Fruit fly (Drosophila melanogaster) whole organism, embryonic: Measurements from ENCODE around the gene bys.

ENCODE experiments used
- Atf6 ChIP-seq: fragments of 200-800 bp; sonication (Bioruptor generic); IDR thresholded peaks from 2 replicates; pipeline ENCODE4 v1.3.6; 2022; ENCODE audit warnings: missing biosample characterization, missing genetic modification characterization
- CG10462 ChIP-seq: fragments of 200-800 bp; sonication (Bioruptor generic); optimal IDR thresholded peaks from 2 replicates; lab custom pipeline; 2016; ENCODE audit warnings: missing biosample characterization, missing genetic modification characterization
- CG11456 ChIP-seq: fragments of 200-800 bp; sonication (Bioruptor generic); IDR thresholded peaks from 3 replicates; pipeline ENCODE4 v1.3.6; 2022; ENCODE audit warnings: missing biosample characterization, missing genetic modification characterization
- CG11723 ChIP-seq: fragments of 200-800 bp; sonication (Bioruptor generic); optimal IDR thresholded peaks from 2 replicates; lab custom pipeline; 2017; ENCODE audit warnings: missing biosample characterization, mild to moderate bottlenecking, missing genetic modification characterization
- CG12659 ChIP-seq: fragments of 200-800 bp; sonication (Bioruptor generic); optimal IDR thresholded peaks from 3 replicates; lab custom pipeline; 2017; ENCODE audit warnings: mild to moderate bottlenecking, missing biosample characterization, missing genetic modification reagents, missing genetic modification characterization
- CG13287 ChIP-seq: fragments of 200-800 bp; sonication (Bioruptor generic); IDR thresholded peaks from 2 replicates; pipeline ENCODE4 v1.3.6; 2022; ENCODE audit warnings: missing biosample characterization, missing genetic modification characterization; ENCODE audit not compliant: partially characterized antibody
- CG13296 ChIP-seq: fragments of 200-800 bp; sonication (Bioruptor generic); optimal IDR thresholded peaks from 3 replicates; lab custom pipeline; 2018; ENCODE audit warnings: missing biosample characterization, mild to moderate bottlenecking, missing genetic modification characterization
- CG15269 ChIP-seq: fragments of 200-800 bp; sonication (Bioruptor generic); optimal IDR thresholded peaks from 2 replicates; lab custom pipeline; 2018; ENCODE audit warnings: missing biosample characterization, mild to moderate bottlenecking, missing genetic modification characterization, moderate library complexity
- CG1529 ChIP-seq: fragments of 200-800 bp; sonication (Bioruptor generic); optimal IDR thresholded peaks from 3 replicates; lab custom pipeline; 2018; ENCODE audit warnings: missing biosample characterization, missing genetic modification characterization
- CG15514 ChIP-seq: fragments of 200-800 bp; sonication (Bioruptor generic); optimal IDR thresholded peaks from 3 replicates; lab custom pipeline; 2017; ENCODE audit warnings: missing biosample characterization, missing genetic modification characterization, mild to moderate bottlenecking, moderate library complexity, missing genetic modification reagents
- CG16813 ChIP-seq: fragments of 200-800 bp; sonication (Bioruptor generic); IDR thresholded peaks from 3 replicates; pipeline ENCODE4 v1.3.6; 2022; ENCODE audit warnings: missing biosample characterization, missing genetic modification characterization; ENCODE audit not compliant: partially characterized antibody
- CG18476 ChIP-seq: fragments of 200-800 bp; sonication (Bioruptor generic); optimal IDR thresholded peaks from 2 replicates; lab custom pipeline; 2016; ENCODE audit warnings: missing biosample characterization, mild to moderate bottlenecking, missing genetic modification characterization
- CG2120 ChIP-seq: fragments of 200-800 bp; sonication (Bioruptor generic); optimal IDR thresholded peaks from 3 replicates; lab custom pipeline; 2016; ENCODE audit warnings: missing biosample characterization, missing genetic modification characterization
- CG31365 ChIP-seq: fragments of 200-800 bp; sonication (Bioruptor generic); optimal IDR thresholded peaks from 2 replicates; lab custom pipeline; 2018; ENCODE audit warnings: missing biosample characterization, mild to moderate bottlenecking, missing genetic modification characterization
- CG4404 ChIP-seq: fragments of 200-800 bp; sonication (Bioruptor generic); IDR thresholded peaks from 2 replicates; pipeline ENCODE4 v1.3.6; 2022; ENCODE audit warnings: missing biosample characterization, missing genetic modification characterization
- CG6272 ChIP-seq: fragments of 200-800 bp; sonication (Bioruptor generic); IDR thresholded peaks from 2 replicates; pipeline ENCODE4 v1.3.6; 2022; ENCODE audit warnings: missing biosample characterization, missing genetic modification characterization
- CG7786 ChIP-seq: fragments of 200-800 bp; sonication (Bioruptor generic); optimal IDR thresholded peaks from 2 replicates; lab custom pipeline; 2016; ENCODE audit warnings: missing biosample characterization, missing genetic modification characterization
- CG7839 ChIP-seq: fragments of 200-800 bp; sonication (Bioruptor generic); optimal IDR thresholded peaks from 3 replicates; lab custom pipeline; 2018; ENCODE audit warnings: missing biosample characterization, mild to moderate bottlenecking, missing genetic modification characterization, moderate library complexity
- CG8944 ChIP-seq: fragments of 200-800 bp; sonication (Bioruptor generic); optimal IDR thresholded peaks from 3 replicates; lab custom pipeline; 2016; ENCODE audit warnings: missing biosample characterization, missing genetic modification characterization
- CoRest ChIP-seq: fragments of 200-800 bp; sonication (Bioruptor generic); optimal IDR thresholded peaks from 3 replicates; lab custom pipeline; 2018; ENCODE audit warnings: missing biosample characterization, mild to moderate bottlenecking, missing genetic modification characterization, moderate library complexity
- Deaf1 ChIP-seq: fragments of 200-800 bp; optimal IDR thresholded peaks from 3 replicates; lab custom pipeline; 2019; ENCODE audit warnings: missing biosample characterization, mild to moderate bottlenecking, missing genetic modification characterization, moderate library complexity
- Dek ChIP-seq: fragments of 200-800 bp; sonication (Bioruptor generic); optimal IDR thresholded peaks from 3 replicates; lab custom pipeline; 2019; ENCODE audit warnings: missing biosample characterization, mild to moderate bottlenecking, missing genetic modification characterization, moderate library complexity
- MBD-R2 ChIP-seq: fragments of 200-800 bp; sonication (Bioruptor generic); IDR thresholded peaks from 2 replicates; pipeline ENCODE4 v1.3.6; 2022; ENCODE audit warnings: missing biosample characterization, missing genetic modification characterization
- TFAM ChIP-seq: fragments of 200-800 bp; sonication (Bioruptor generic); optimal IDR thresholded peaks from 2 replicates; lab custom pipeline; 2017; ENCODE audit warnings: missing biosample characterization, missing genetic modification characterization, inconsistent platforms
- Trl ChIP-seq, 3 experiments: fragments of >200 bp in 2 of 3; fragments of 200-800 bp in 1 of 3; sonication (Bioruptor generic) in 1 of 3; optimal IDR thresholded peaks; 2 replicates in 1 of 3; 3 replicates in 2 of 3; lab custom pipeline; 2016 to 2017; ENCODE audit warnings: missing biosample characterization in 1 of 3, missing genetic modification characterization in 1 of 3
- aop ChIP-seq: fragments of 200-800 bp; sonication (Bioruptor generic); IDR thresholded peaks from 2 replicates; pipeline ENCODE4 v1.3.6; 2022; ENCODE audit warnings: missing biosample characterization, missing genetic modification characterization
- bigmax ChIP-seq: fragments of 200-800 bp; sonication (Bioruptor generic); optimal IDR thresholded peaks from 2 replicates; lab custom pipeline; 2018; ENCODE audit warnings: missing biosample characterization, mild to moderate bottlenecking, missing genetic modification characterization
- caup ChIP-seq: fragments of 200-800 bp; sonication (Bioruptor generic); optimal IDR thresholded peaks from 3 replicates; lab custom pipeline; 2017; ENCODE audit warnings: missing biosample characterization, mild to moderate bottlenecking, missing genetic modification characterization, moderate library complexity; ENCODE audit not compliant: severe bottlenecking
- cg ChIP-seq: fragments of 200-800 bp; sonication (Bioruptor generic); optimal IDR thresholded peaks from 3 replicates; lab custom pipeline; 2019; ENCODE audit warnings: missing biosample characterization, mild to moderate bottlenecking, missing genetic modification characterization, moderate library complexity
- chinmo ChIP-seq: fragments of 200-800 bp; sonication (Bioruptor generic); IDR thresholded peaks from 4 replicates; pipeline ENCODE4 v1.3.6; 2022; ENCODE audit warnings: missing biosample characterization, missing genetic modification characterization; ENCODE audit not compliant: partially characterized antibody
- chn ChIP-seq: fragments of 200-800 bp; sonication (Bioruptor generic); optimal IDR thresholded peaks from 2 replicates; lab custom pipeline; 2016; ENCODE audit warnings: missing biosample characterization, missing genetic modification characterization
- cwo ChIP-seq: fragments of 200-800 bp; sonication (Bioruptor generic); optimal IDR thresholded peaks from 3 replicates; lab custom pipeline; 2017; ENCODE audit warnings: missing biosample characterization, missing genetic modification characterization, mild to moderate bottlenecking, moderate library complexity, missing genetic modification reagents
- dan ChIP-seq: fragments of 200-800 bp; sonication (Bioruptor generic); IDR thresholded peaks from 2 replicates; pipeline ENCODE4 v1.3.6; 2022; ENCODE audit warnings: missing biosample characterization, missing genetic modification characterization
- dmrt99B ChIP-seq: fragments of 200-800 bp; sonication (Bioruptor generic); optimal IDR thresholded peaks from 2 replicates; lab custom pipeline; 2018; ENCODE audit warnings: missing biosample characterization, mild to moderate bottlenecking, missing genetic modification characterization, moderate library complexity
- fd102C ChIP-seq: fragments of 200-800 bp; sonication (Bioruptor generic); optimal IDR thresholded peaks from 2 replicates; lab custom pipeline; 2018; ENCODE audit warnings: missing biosample characterization, mild to moderate bottlenecking, missing genetic modification characterization, moderate library complexity
- fu2 ChIP-seq: fragments of 200-800 bp; sonication (Bioruptor generic); optimal IDR thresholded peaks from 2 replicates; lab custom pipeline; 2016; ENCODE audit warnings: missing biosample characterization, missing genetic modification characterization
- grn ChIP-seq: fragments of 200-800 bp; sonication (Bioruptor generic); optimal IDR thresholded peaks from 3 replicates; lab custom pipeline; 2017; ENCODE audit warnings: missing biosample characterization, missing genetic modification characterization
- kah ChIP-seq: fragments of 200-800 bp; sonication (Bioruptor generic); optimal IDR thresholded peaks from 2 replicates; lab custom pipeline; 2018; ENCODE audit warnings: missing biosample characterization, mild to moderate bottlenecking, missing genetic modification characterization
- lbe ChIP-seq: fragments of 200-800 bp; sonication (Bioruptor generic); optimal IDR thresholded peaks from 2 replicates; lab custom pipeline; 2016; ENCODE audit warnings: missing biosample characterization, mild to moderate bottlenecking, missing genetic modification characterization
- onecut ChIP-seq: fragments of 200-800 bp; sonication (Bioruptor generic); IDR thresholded peaks from 2 replicates; pipeline ENCODE4 v1.3.6; 2022; ENCODE audit warnings: missing biosample characterization, missing genetic modification characterization
- otp ChIP-seq: fragments of 200-800 bp; sonication (Bioruptor generic); IDR thresholded peaks from 3 replicates; pipeline ENCODE4, ENCODE4 v1.3.6; 2022; ENCODE audit warnings: missing biosample characterization, missing genetic modification characterization
- repo ChIP-seq: fragments of 200-800 bp; sonication (Bioruptor generic); optimal IDR thresholded peaks from 2 replicates; lab custom pipeline; 2016; ENCODE audit warnings: missing biosample characterization, missing genetic modification characterization
- run ChIP-seq: fragments of 200-800 bp; sonication (Bioruptor generic); optimal IDR thresholded peaks from 3 replicates; lab custom pipeline; 2018; ENCODE audit warnings: missing biosample characterization, mild to moderate bottlenecking, missing genetic modification characterization
- scrt ChIP-seq: fragments of 200-800 bp; sonication (Bioruptor generic); optimal IDR thresholded peaks from 2 replicates; lab custom pipeline; 2018; ENCODE audit warnings: missing biosample characterization, mild to moderate bottlenecking, missing genetic modification characterization, moderate library complexity
- sisA ChIP-seq: fragments of 200-800 bp; sonication (Bioruptor generic); IDR thresholded peaks from 2 replicates; pipeline ENCODE4 v1.3.6; 2022; ENCODE audit warnings: missing biosample characterization, missing genetic modification characterization
- so ChIP-seq: fragments of 200-800 bp; sonication (Bioruptor generic); IDR thresholded peaks from 3 replicates; pipeline ENCODE4 v1.3.6; 2022; ENCODE audit warnings: missing biosample characterization, missing genetic modification characterization
- toy ChIP-seq: fragments of 200-800 bp; sonication (Bioruptor generic); IDR thresholded peaks from 2 replicates; pipeline ENCODE4 v1.3.6; 2022; ENCODE audit warnings: missing biosample characterization, missing genetic modification characterization

The bys gene

dm6 chrX:7937588-7938481 is 36.2 kb downstream of the bys start (continued):
- peak; percentile 70 for TF ChIP-seq CG13296
- no peak for TF ChIP-seq CG13287 (GFP tag; lab: Robert Waterston, UW)
- peak; percentile 80 for TF ChIP-seq CG7786 (GFP tag; lab: Kevin White, UChicago)
- TF ChIP-seq CG2120, result peak; percentile 55
- peak; percentile 71 for TF ChIP-seq onecut (GFP tag; lab: Robert Waterston, UW)
- TF ChIP-seq grn (GFP tag; lab: Kevin White, UChicago), result no peak
- peak in 1 of 2 experiments; percentile 61 for TF ChIP-seq Trl (optimal IDR thresholded peaks at IDR 0.05; lab: Kevin White, UChicago)
- TF ChIP-seq Trl (GFP tag; optimal IDR thresholded peaks at IDR 0.05; lab: Kevin White, UChicago), result peak; percentile 76
- peak; percentile 23; the same call in 1 of the 2 replicates for TF ChIP-seq Atf6 (GFP tag; lab: Robert Waterston, UW)
- peak; percentile 90 for TF ChIP-seq dmrt99B (tag; lab: Kevin White, UChicago)
- peak; percentile 33; the same call in 1 of the 3 replicates for TF ChIP-seq CG11456 (GFP tag; lab: Robert Waterston, UW)
- TF ChIP-seq CG15269 (tag; lab: Kevin White, UChicago), result peak; percentile 76
- TF ChIP-seq bigmax (GFP tag; lab: Kevin White, UChicago), result no peak
- peak; percentile 2 for TF ChIP-seq CG31365 (tag; lab: Kevin White, UChicago)
- TF ChIP-seq repo (GFP tag; lab: Kevin White, UChicago), result peak; percentile 53
- TF ChIP-seq CG16813 (GFP tag; lab: Robert Waterston, UW), result no peak; the same call in 2 of the 3 replicates
- TF ChIP-seq kah, result peak; percentile 65
- peak; percentile 59; the same call in 1 of the 3 replicates for TF ChIP-seq so
- peak; percentile 24 for TF ChIP-seq fd102C (GFP tag; lab: Kevin White, UChicago)
- TF ChIP-seq CG6272, result peak; percentile 47; the same call in 1 of the 2 replicates
- peak; percentile 79 for TF ChIP-seq CG12659
- peak; percentile 40 for TF ChIP-seq TFAM
- peak; percentile 66 for TF ChIP-seq CG18476
- 0 out of 4 replicates have a peak, but pooled peaks have one; percentile 36 for TF ChIP-seq chinmo (GFP tag; lab: Robert Waterston, UW)
- TF ChIP-seq run (tag; lab: Kevin White, UChicago), result peak; percentile 66
- peak; percentile 40 for TF ChIP-seq fu2 (GFP tag; lab: Kevin White, UChicago)
- peak; percentile 77 for TF ChIP-seq sisA (GFP tag; lab: Robert Waterston, UW)
- peak; percentile 91 for TF ChIP-seq CoRest (tag; lab: Kevin White, UChicago)
- peak; percentile 68; the same call in 2 of the 3 replicates for TF ChIP-seq otp (GFP tag; lab: Robert Waterston, UW)
- peak; percentile 58 for TF ChIP-seq cwo
- peak; percentile 77 for TF ChIP-seq CG10462 (GFP tag; lab: Kevin White, UChicago)
- no peak for TF ChIP-seq lbe (GFP tag; lab: Kevin White, UChicago)
- TF ChIP-seq caup (GFP tag; lab: Kevin White, UChicago), result peak; percentile 31
- peak; percentile 61 for TF ChIP-seq dan (GFP tag; lab: Robert Waterston, UW)
- TF ChIP-seq CG1529 (GFP tag; lab: Kevin White, UChicago), result peak; percentile 85
- peak; percentile 82 for TF ChIP-seq chn
- TF ChIP-seq Deaf1 (tag; lab: Kevin White, UChicago), result peak; percentile 27
- TF ChIP-seq CG8944 (GFP tag; lab: Kevin White, UChicago), result peak; percentile 88
- TF ChIP-seq toy (GFP tag; lab: Robert Waterston, UW), result no peak
- no peak for TF ChIP-seq aop (GFP tag; lab: Robert Waterston, UW)
- TF ChIP-seq CG7839 (tag; lab: Kevin White, UChicago), result peak; percentile 87
- peak; percentile 48 for TF ChIP-seq scrt (GFP tag; lab: Kevin White, UChicago)
- peak; percentile 23 for TF ChIP-seq Dek
- TF ChIP-seq cg, result peak; percentile 95
- no peak for TF ChIP-seq MBD-R2 (GFP tag; lab: Robert Waterston, UW)
- TF ChIP-seq CG15514 (GFP tag; lab: Kevin White, UChicago), result peak; percentile 7
- TF ChIP-seq CG4404, result peak; percentile 73; the same call in 1 of the 2 replicates
- TF ChIP-seq CG11723 (GFP tag; lab: Kevin White, UChicago), result peak; percentile 73
